Worm (Caenorhabditis elegans) whole organism, midembryonic: ENCODE results near the gene grsp-3.

ENCODE experiments used
- T22C8.4 ChIP-seq: fragments of 200-800 bp; sonication (Bioruptor generic); IDR thresholded peaks from 2 replicates; pipeline ENCODE4 v1.3.6; 2022; ENCODE audit warnings: missing genetic modification characterization, missing compliant biosample characterization
- flt-1 ChIP-seq: fragments of 200-800 bp; sonication (Bioruptor generic); IDR thresholded peaks from 2 replicates; pipeline ENCODE4 v1.3.6; 2022; ENCODE audit warnings: missing genetic modification characterization, missing compliant biosample characterization
- med-1 ChIP-seq: sonication (generic microtip); optimal IDR thresholded peaks from 2 replicates; lab custom pipeline; 2017; ENCODE audit warnings: missing genetic modification characterization, mild to moderate bottlenecking, missing compliant biosample characterization, antibody characterized with exemption, missing genetic modification reagents; ENCODE audit not compliant: insufficient read depth
- ref-1 ChIP-seq: fragments of 200-800 bp; sonication (Bioruptor generic); conservative IDR thresholded peaks from 2 replicates; pipeline ENCODE4 v1.3.6; 2022; ENCODE audit warnings: missing genetic modification reagents, missing genetic modification characterization, missing compliant biosample characterization
- ztf-23 ChIP-seq: fragments of 200-800 bp; sonication (Bioruptor generic); IDR thresholded peaks from 2 replicates; pipeline ENCODE4 v1.3.6; 2022; ENCODE audit warnings: missing genetic modification reagents, missing genetic modification characterization, missing compliant biosample characterization

- TF ChIP-seq ref-1 (no peak), flt-1 (no peak), ztf-23 (GFP tag; lab: Robert Waterston, UW) (no peak), T22C8.4 (no peak), med-1 (GFP tag; lab: Kevin White, UChicago) (no peak)
These were observed 45.2 kb upstream of the grsp-3 start, which contains the start of gene str-44 for ce11 chrIV:7176887-7177286.
